Worm (Caenorhabditis elegans) whole organism, young adult: ENCODE results near the gene R07E5.4.
A peak's percentile ranks its signal among the peaks of the same experiment; 100 is the strongest.

ENCODE experiments used
- B0035.1 ChIP-seq: sonication (generic microtip); optimal IDR thresholded peaks from 2 replicates; lab custom pipeline; 2016; ENCODE audit warnings: missing genetic modification characterization, mild to moderate bottlenecking, missing compliant biosample characterization, missing genotype, missing genetic modification reagents
- D2030.7 ChIP-seq: fragments of 200-800 bp; sonication (Bioruptor generic); IDR thresholded peaks from 2 replicates; pipeline ENCODE4 v1.3.6; 2022; ENCODE audit warnings: missing genetic modification reagents, missing genetic modification characterization, missing compliant biosample characterization
- F33H1.4 ChIP-seq: fragments of 200-800 bp; sonication (Bioruptor generic); IDR thresholded peaks from 2 replicates; pipeline ENCODE4 v1.3.6; 2022; ENCODE audit warnings: missing genetic modification reagents, missing genetic modification characterization, missing compliant biosample characterization
- F49E8.2 ChIP-seq: sonication (generic microtip); optimal IDR thresholded peaks from 3 replicates; lab custom pipeline; 2017; ENCODE audit warnings: missing genetic modification characterization, mild to moderate bottlenecking, missing compliant biosample characterization, antibody characterized with exemption, moderate library complexity; ENCODE audit not compliant: insufficient read depth
- F52B5.7 ChIP-seq: sonication (generic microtip); optimal IDR thresholded peaks from 2 replicates; lab custom pipeline; 2016; ENCODE audit warnings: mild to moderate bottlenecking, missing genetic modification characterization, missing compliant biosample characterization
- F57A8.1 ChIP-seq: fragments of 200-800 bp; sonication (Bioruptor generic); optimal IDR thresholded peaks from 2 replicates; lab custom pipeline; 2018; ENCODE audit warnings: mild to moderate bottlenecking, missing genetic modification characterization, moderate library complexity, missing compliant biosample characterization
- F57C9.4 ChIP-seq: sonication (generic microtip); optimal IDR thresholded peaks from 2 replicates; lab custom pipeline; 2017; ENCODE audit warnings: mild to moderate bottlenecking, missing genetic modification characterization, missing compliant biosample characterization
- K11D2.4 ChIP-seq: fragments of 200-800 bp; sonication (Bioruptor generic); IDR thresholded peaks from 2 replicates; pipeline ENCODE4 v1.3.6; 2022; ENCODE audit warnings: missing genetic modification reagents, missing genetic modification characterization, missing compliant biosample characterization
- K12H6.12 ChIP-seq: fragments of 200-800 bp; sonication (Bioruptor generic); optimal IDR thresholded peaks from 2 replicates; lab custom pipeline; 2018; ENCODE audit warnings: mild to moderate bottlenecking, missing genetic modification characterization, missing compliant biosample characterization
- Y53G8AR.9 ChIP-seq: fragments of 200-800 bp; sonication (Bioruptor generic); conservative IDR thresholded peaks from 2 replicates; pipeline ENCODE4 v1.3.6; 2022; ENCODE audit warnings: missing genetic modification reagents, missing genetic modification characterization, missing compliant biosample characterization
- Y67H2A.10 ChIP-seq: fragments of 200-800 bp; sonication (Bioruptor generic); conservative IDR thresholded peaks from 2 replicates; pipeline ENCODE4 v1.3.6; 2022; ENCODE audit warnings: missing genetic modification reagents, missing genetic modification characterization, missing compliant biosample characterization
- Y79H2A.3 ChIP-seq: fragments of 200-800 bp; sonication (Bioruptor generic); conservative IDR thresholded peaks from 2 replicates; pipeline ENCODE4 v1.3.6; 2022; ENCODE audit warnings: missing genetic modification reagents, missing genetic modification characterization, missing compliant biosample characterization
- ZK185.1 ChIP-seq: sonication (generic microtip); optimal IDR thresholded peaks from 2 replicates; lab custom pipeline; 2016; ENCODE audit warnings: mild to moderate bottlenecking, missing genetic modification characterization, missing compliant biosample characterization; ENCODE audit not compliant: poor library complexity, severe bottlenecking
- akir-1 ChIP-seq: fragments of 200-800 bp; sonication (Bioruptor generic); optimal IDR thresholded peaks from 2 replicates; lab custom pipeline; 2018; ENCODE audit warnings: mild to moderate bottlenecking, missing genetic modification characterization, moderate library complexity, missing compliant biosample characterization
- aptf-3 ChIP-seq: fragments of 200-800 bp; sonication (Bioruptor generic); IDR thresholded peaks from 2 replicates; pipeline ENCODE4 v1.3.6; 2022; ENCODE audit warnings: missing genetic modification characterization, missing compliant biosample characterization
- attf-6 ChIP-seq: fragments of 200-800 bp; sonication (Bioruptor generic); IDR thresholded peaks from 2 replicates; pipeline ENCODE4 v1.3.6; 2022; ENCODE audit warnings: missing genetic modification reagents, missing genetic modification characterization, missing compliant biosample characterization
- bed-1 ChIP-seq: fragments of 200-800 bp; sonication (Bioruptor generic); IDR thresholded peaks from 2 replicates; pipeline ENCODE4 v1.3.6; 2022; ENCODE audit warnings: missing genetic modification reagents, missing genetic modification characterization, missing compliant biosample characterization
- cebp-1 ChIP-seq, 2 experiments: fragments of 200-800 bp in 1 of 2; sonication (Bioruptor generic) in 1 of 2; sonication (generic microtip) in 1 of 2; IDR thresholded peaks in 1 of 2; optimal IDR thresholded peaks in 1 of 2; 2 replicates each; pipeline versions ENCODE4 v1.3.6 to Lab custom; 2017 to 2022; ENCODE audit warnings: missing compliant biosample characterization in 2 of 2, missing genetic modification characterization in 2 of 2, mild to moderate bottlenecking in 1 of 2, missing genetic modification reagents in 1 of 2, moderate library complexity in 1 of 2
- cebp-2 ChIP-seq: fragments of 200-800 bp; sonication (Bioruptor generic); IDR thresholded peaks from 2 replicates; pipeline ENCODE4 v1.3.6; 2022; ENCODE audit warnings: missing genetic modification characterization, missing compliant biosample characterization
- ceh-40 ChIP-seq: fragments of 200-800 bp; sonication (Bioruptor generic); IDR thresholded peaks from 2 replicates; pipeline ENCODE4 v1.3.6; 2022; ENCODE audit warnings: missing genetic modification characterization, missing compliant biosample characterization
- ceh-79 ChIP-seq: sonication (generic microtip); optimal IDR thresholded peaks from 2 replicates; lab custom pipeline; 2017; ENCODE audit warnings: mild to moderate bottlenecking, missing genetic modification characterization, missing compliant biosample characterization
- chd-7 ChIP-seq: sonication (generic microtip); optimal IDR thresholded peaks from 2 replicates; lab custom pipeline; 2016; ENCODE audit warnings: mild to moderate bottlenecking, missing genetic modification characterization, moderate library complexity, missing compliant biosample characterization
- dpl-1 ChIP-seq: fragments of 150-350 bp; optimal IDR thresholded peaks from 2 replicates; lab custom pipeline; 2014; ENCODE audit warnings: missing biosample characterization, missing genetic modification reagents, missing genetic modification characterization
- egrh-3 ChIP-seq: fragments of 200-800 bp; sonication (Bioruptor generic); IDR thresholded peaks from 2 replicates; pipeline ENCODE4 v1.3.6; 2022; ENCODE audit warnings: missing genetic modification reagents, missing genetic modification characterization, missing compliant biosample characterization
- ekl-4 ChIP-seq: fragments of 200-800 bp; sonication (Bioruptor generic); IDR thresholded peaks from 2 replicates; pipeline ENCODE4 v1.3.6; 2022; ENCODE audit warnings: missing genetic modification reagents, missing genetic modification characterization, missing compliant biosample characterization
- gei-17 ChIP-seq: fragments of 200-800 bp; sonication (Bioruptor generic); optimal IDR thresholded peaks from 2 replicates; lab custom pipeline; 2018; ENCODE audit warnings: mild to moderate bottlenecking, missing genetic modification characterization, missing compliant biosample characterization
- hlh-12 ChIP-seq: sonication (generic microtip); optimal IDR thresholded peaks from 2 replicates; lab custom pipeline; 2016; ENCODE audit warnings: missing genetic modification characterization, missing compliant biosample characterization
- hmg-1.2 ChIP-seq: fragments of 200-800 bp; sonication (Bioruptor generic); IDR thresholded peaks from 2 replicates; pipeline ENCODE4 v1.3.6; 2022; ENCODE audit warnings: missing genetic modification reagents, missing genetic modification characterization, missing compliant biosample characterization
- hmg-20 ChIP-seq: fragments of 200-800 bp; sonication (Bioruptor generic); IDR thresholded peaks from 2 replicates; pipeline ENCODE4 v1.3.6; 2022; ENCODE audit warnings: missing genetic modification reagents, missing genetic modification characterization, missing compliant biosample characterization
- hrde-1 ChIP-seq: sonication (generic microtip); optimal IDR thresholded peaks from 2 replicates; lab custom pipeline; 2016; ENCODE audit warnings: missing genetic modification characterization, mild to moderate bottlenecking, missing compliant biosample characterization, moderate library complexity, missing genotype, missing genetic modification reagents, borderline replicate concordance
- lir-1 ChIP-seq: fragments of 200-800 bp; sonication (Bioruptor generic); conservative IDR thresholded peaks from 2 replicates; pipeline ENCODE4 v1.3.6; 2022; ENCODE audit warnings: missing genetic modification reagents, missing genetic modification characterization, missing compliant biosample characterization
- madf-10 ChIP-seq: sonication (generic microtip); optimal IDR thresholded peaks from 2 replicates; lab custom pipeline; 2016; ENCODE audit warnings: mild to moderate bottlenecking, missing genetic modification characterization, missing compliant biosample characterization
- madf-6 ChIP-seq: fragments of 200-800 bp; sonication (Bioruptor generic); IDR thresholded peaks from 2 replicates; pipeline ENCODE4 v1.3.6; 2022; ENCODE audit warnings: missing genetic modification reagents, missing genetic modification characterization, missing compliant biosample characterization
- madf-8 ChIP-seq: fragments of 200-800 bp; sonication (Bioruptor generic); conservative IDR thresholded peaks from 2 replicates; pipeline ENCODE4 v1.3.6; 2022; ENCODE audit warnings: missing genetic modification reagents, missing genetic modification characterization, missing compliant biosample characterization
- mes-4 ChIP-seq: sonication (generic microtip); optimal IDR thresholded peaks from 2 replicates; lab custom pipeline; 2016; ENCODE audit warnings: missing genotype, missing genetic modification characterization, missing compliant biosample characterization
- mxl-1 ChIP-seq: sonication (generic microtip); optimal IDR thresholded peaks from 2 replicates; lab custom pipeline; 2016; ENCODE audit warnings: missing genetic modification characterization, missing compliant biosample characterization
- nhr-179 ChIP-seq: sonication (generic microtip); optimal IDR thresholded peaks from 2 replicates; lab custom pipeline; 2016; ENCODE audit warnings: mild to moderate bottlenecking, missing genetic modification characterization, missing compliant biosample characterization
- nhr-80 ChIP-seq: sonication (generic microtip); optimal IDR thresholded peaks from 2 replicates; lab custom pipeline; 2016; ENCODE audit warnings: missing genetic modification characterization, missing compliant biosample characterization
- nhr-90 ChIP-seq: sonication (generic microtip); optimal IDR thresholded peaks from 2 replicates; lab custom pipeline; 2016; ENCODE audit warnings: missing genotype, mild to moderate bottlenecking, missing genetic modification characterization, missing compliant biosample characterization
- pha-4 ChIP-seq: fragments of 150-350 bp; sonication (generic microtip); optimal IDR thresholded peaks from 2 replicates; lab custom pipeline; 2014; ENCODE audit warnings: missing biosample characterization, missing genetic modification reagents, missing genetic modification characterization
- snpc-1.3 ChIP-seq: sonication (generic microtip); optimal IDR thresholded peaks from 2 replicates; lab custom pipeline; 2017; ENCODE audit warnings: missing genetic modification characterization, mild to moderate bottlenecking, missing compliant biosample characterization, antibody characterized with exemption, moderate library complexity, missing genotype, missing genetic modification reagents; ENCODE audit not compliant: insufficient read depth
- snpc-4 ChIP-seq, 5 experiments: fragments of 150-350 bp in 1 of 5; sonication (generic microtip) in 4 of 5; optimal IDR thresholded peaks; 2 replicates each; lab custom pipeline; 2014 to 2018; ENCODE audit warnings: missing genetic modification characterization in 5 of 5, missing biosample characterization in 3 of 5, antibody characterized with exemption in 2 of 5, mild to moderate bottlenecking in 2 of 5, missing compliant biosample characterization in 2 of 5, missing genotype in 2 of 5, moderate library complexity in 2 of 5, missing genetic modification reagents in 1 of 5
- sptf-2 ChIP-seq: fragments of 200-800 bp; sonication (Bioruptor generic); optimal IDR thresholded peaks from 2 replicates; lab custom pipeline; 2018; ENCODE audit warnings: mild to moderate bottlenecking, missing genetic modification characterization, missing compliant biosample characterization
- tlf-1 ChIP-seq: fragments of 200-800 bp; sonication (Bioruptor generic); optimal IDR thresholded peaks from 2 replicates; lab custom pipeline; 2018; ENCODE audit warnings: mild to moderate bottlenecking, missing genetic modification characterization, missing compliant biosample characterization
- unc-62 ChIP-seq: fragments of 150-350 bp; optimal IDR thresholded peaks from 2 replicates; lab custom pipeline; 2014; ENCODE audit warnings: missing biosample characterization, missing genetic modification reagents, missing genetic modification characterization
- ztf-22 ChIP-seq: fragments of 200-800 bp; sonication (Bioruptor generic); optimal IDR thresholded peaks from 2 replicates; lab custom pipeline; 2018; ENCODE audit warnings: mild to moderate bottlenecking, missing genetic modification characterization, moderate library complexity, missing compliant biosample characterization
- ztf-25 ChIP-seq: fragments of 200-800 bp; sonication (Bioruptor generic); IDR thresholded peaks from 2 replicates; pipeline ENCODE4 v1.3.6; 2022; ENCODE audit warnings: missing genetic modification reagents, missing genetic modification characterization, missing compliant biosample characterization
- ztf-26 ChIP-seq: sonication (generic microtip); optimal IDR thresholded peaks from 2 replicates; lab custom pipeline; 2017; ENCODE audit warnings: missing genetic modification characterization, missing compliant biosample characterization

Gene R07E5.4

DNA sequence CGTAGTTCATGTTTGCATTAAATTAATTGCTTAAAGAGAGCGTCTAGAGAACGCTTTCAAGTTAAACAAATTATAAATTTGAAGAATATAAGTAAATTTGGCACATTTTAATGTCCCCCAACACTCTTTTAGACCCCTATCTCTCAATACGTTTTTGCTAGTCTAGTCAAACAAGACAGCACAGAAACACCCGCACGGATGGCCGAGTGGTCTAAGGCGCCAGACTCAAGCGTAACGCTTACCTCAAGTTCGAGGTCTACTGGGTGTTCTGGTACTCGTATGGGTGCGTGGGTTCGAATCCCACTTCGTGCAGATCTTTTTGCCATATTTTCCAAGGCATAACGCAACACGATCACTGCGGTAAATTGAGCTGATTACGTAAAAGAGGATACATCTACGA lies 32.3 kb upstream of the R07E5.4 start (continued):
- TF ChIP-seq cebp-2 (GFP tag; lab: Robert Waterston, UW) (no peak), chd-7 (tag; lab: Kevin White, UChicago) (no peak), K11D2.4 (GFP tag; lab: Robert Waterston, UW) (no peak), dpl-1 (GFP tag; lab: Kevin White, UChicago) (no peak), mes-4 (tag; lab: Kevin White, UChicago) (no peak), hlh-12 (tag; lab: Kevin White, UChicago) (no peak), F57C9.4 (tag; lab: Kevin White, UChicago) (no peak), gei-17 (GFP tag; lab: Kevin White, UChicago) (no peak), unc-62 (no peak), madf-6 (GFP tag; lab: Robert Waterston, UW) (0 out of 2 replicates have a peak, but pooled peaks have one; percentile 18), snpc-1.3 (tag; lab: Kevin White, UChicago) (no peak), ztf-25 (no peak), ZK185.1 (tag; lab: Kevin White, UChicago) (no peak), aptf-3 (GFP tag; lab: Robert Waterston, UW) (no peak), ztf-26 (tag; lab: Kevin White, UChicago) (no peak), Y79H2A.3 (GFP tag; lab: Robert Waterston, UW) (no peak), ztf-22 (GFP tag; lab: Kevin White, UChicago) (no peak), sptf-2 (GFP tag; lab: Kevin White, UChicago) (no peak), hrde-1 (tag; lab: Kevin White, UChicago) (no peak), Y53G8AR.9 (GFP tag; lab: Robert Waterston, UW) (no peak), bed-1 (GFP tag; lab: Robert Waterston, UW) (no peak), madf-8 (GFP tag; lab: Robert Waterston, UW) (0 out of 2 replicates have a peak, but pooled peaks have one; percentile 19), nhr-179 (tag; lab: Kevin White, UChicago) (no peak), lir-1 (GFP tag; lab: Robert Waterston, UW) (no peak), mxl-1 (tag; lab: Kevin White, UChicago) (peak; percentile 45), D2030.7 (GFP tag; lab: Robert Waterston, UW) (peak; percentile 62), hmg-1.2 (GFP tag; lab: Robert Waterston, UW) (peak; percentile 30; the same call in 1 of the 2 replicates), F49E8.2 (no peak), akir-1 (GFP tag; lab: Kevin White, UChicago) (no peak), nhr-90 (tag; lab: Kevin White, UChicago) (peak; percentile 54), hmg-20 (GFP tag; lab: Robert Waterston, UW) (no peak), attf-6 (GFP tag; lab: Robert Waterston, UW) (no peak), nhr-80 (tag; lab: Kevin White, UChicago) (peak; percentile 4), ceh-79 (tag; lab: Kevin White, UChicago) (no peak), F33H1.4 (GFP tag; lab: Robert Waterston, UW) (peak; percentile 24; the same call in 1 of the 2 replicates), K12H6.12 (tag; lab: Kevin White, UChicago) (no peak), egrh-3 (GFP tag; lab: Robert Waterston, UW) (no peak), cebp-1 (GFP tag; IDR thresholded peaks at IDR 0.05; lab: Robert Waterston, UW) (no peak), cebp-1 (tag; optimal IDR thresholded peaks at IDR 0.05; lab: Kevin White, UChicago) (no peak), F52B5.7 (tag; lab: Kevin White, UChicago) (no peak), snpc-4 (GFP tag; optimal IDR thresholded peaks at IDR 0.05; lab: Kevin White, UChicago) (no peak), snpc-4 (tag; optimal IDR thresholded peaks at IDR 0.05; lab: Kevin White, UChicago) (peak in 2 of 4 experiments; percentile 18 to 60), ceh-40 (GFP tag; lab: Robert Waterston, UW) (no peak), tlf-1 (GFP tag; lab: Kevin White, UChicago) (no peak), Y67H2A.10 (no peak), madf-10 (no peak), F57A8.1 (GFP tag; lab: Kevin White, UChicago) (no peak), ekl-4 (GFP tag; lab: Robert Waterston, UW) (no peak), B0035.1 (no peak), pha-4 (no peak)
